Worm (Caenorhabditis elegans): Measurements from ENCODE around the gene T28C12.15.
A peak's percentile ranks its signal among the peaks of the same experiment; 100 is the strongest.

The T28C12.15 gene

ce11 chrV:6350109-6350508 lies 28.5 kb upstream of the T28C12.15 start:
- TF ChIP-seq lsy-27 (tag; optimal IDR thresholded peaks at IDR 0.05; ENCODE audit: borderline replicate concordance, insufficient read depth), result no peak
- TF ChIP-seq F23B12.7 (tag; optimal IDR thresholded peaks at IDR 0.05; ENCODE audit: insufficient read depth), result no peak
- TF ChIP-seq lin-54 (GFP tag; optimal IDR thresholded peaks at IDR 0.05), result no peak
- no peak for TF ChIP-seq unc-130 (GFP tag; optimal IDR thresholded peaks at IDR 0.05)
- TF ChIP-seq zfh-2 (GFP tag; conservative IDR thresholded peaks at IDR 0.05), result peak; percentile 96
- TF ChIP-seq fkh-3 (tag; optimal IDR thresholded peaks at IDR 0.05), result no peak
- no peak for TF ChIP-seq ekl-4 (GFP tag; IDR thresholded peaks at IDR 0.05)
- no peak for TF ChIP-seq akir-1 (GFP tag; optimal IDR thresholded peaks at IDR 0.05)
- no peak for TF ChIP-seq attf-5 (GFP tag; optimal IDR thresholded peaks at IDR 0.05)
- TF ChIP-seq ama-1 (optimal IDR thresholded peaks at IDR 0.05), result no peak
- TF ChIP-seq ama-1 (GFP tag; optimal IDR thresholded peaks at IDR 0.05), result peak in 1 of 2 experiments; percentile 36
- no peak for TF ChIP-seq T26A5.8 (tag; optimal IDR thresholded peaks at IDR 0.05)
- no peak for TF ChIP-seq ZK185.1 (tag; optimal IDR thresholded peaks at IDR 0.05; ENCODE audit: poor library complexity, severe bottlenecking)
- TF ChIP-seq B0019.2 (GFP tag; conservative IDR thresholded peaks at IDR 0.05), result no peak
- TF ChIP-seq athp-1 (tag; optimal IDR thresholded peaks at IDR 0.05), result no peak
- TF ChIP-seq somi-1 (GFP tag; optimal IDR thresholded peaks at IDR 0.05), result peak; percentile 16
- no peak for TF ChIP-seq snpc-4 (GFP tag; optimal IDR thresholded peaks at IDR 0.05)
- peak in 2 of 4 experiments; percentile 13 to 17 for TF ChIP-seq snpc-4 (tag; optimal IDR thresholded peaks at IDR 0.05)
- no peak for TF ChIP-seq B0336.3 (GFP tag; IDR thresholded peaks at IDR 0.05)
- TF ChIP-seq snpc-1.3 (tag; optimal IDR thresholded peaks at IDR 0.05; ENCODE audit: insufficient read depth), result no peak
- TF ChIP-seq mcd-1 (GFP tag; IDR thresholded peaks at IDR 0.05), result 0 out of 2 replicates have a peak, but pooled peaks have one; percentile 21
- no peak for TF ChIP-seq bed-1 (GFP tag; IDR thresholded peaks at IDR 0.05)
- TF ChIP-seq C06A6.2 (GFP tag; conservative IDR thresholded peaks at IDR 0.05), result no peak
- no peak for TF ChIP-seq F22D6.2 (tag; optimal IDR thresholded peaks at IDR 0.05)
- TF ChIP-seq cebp-1 (GFP tag; IDR thresholded peaks at IDR 0.05), result no peak
- TF ChIP-seq cebp-1 (tag; optimal IDR thresholded peaks at IDR 0.05), result peak; percentile 22
- TF ChIP-seq F33H1.4 (GFP tag; IDR thresholded peaks at IDR 0.05), result no peak
- 0 out of 2 replicates have a peak, but pooled peaks have one; percentile 30 for TF ChIP-seq egrh-3 (GFP tag; IDR thresholded peaks at IDR 0.05)
- no peak for TF ChIP-seq hmg-1.2 (GFP tag; IDR thresholded peaks at IDR 0.05)
- TF ChIP-seq madf-10 (tag; optimal IDR thresholded peaks at IDR 0.05), result peak; percentile 97
- TF ChIP-seq K12H6.12 (tag; optimal IDR thresholded peaks at IDR 0.05), result peak; percentile 43
- TF ChIP-seq repo-1 (tag; optimal IDR thresholded peaks at IDR 0.05), result no peak

DNA sequence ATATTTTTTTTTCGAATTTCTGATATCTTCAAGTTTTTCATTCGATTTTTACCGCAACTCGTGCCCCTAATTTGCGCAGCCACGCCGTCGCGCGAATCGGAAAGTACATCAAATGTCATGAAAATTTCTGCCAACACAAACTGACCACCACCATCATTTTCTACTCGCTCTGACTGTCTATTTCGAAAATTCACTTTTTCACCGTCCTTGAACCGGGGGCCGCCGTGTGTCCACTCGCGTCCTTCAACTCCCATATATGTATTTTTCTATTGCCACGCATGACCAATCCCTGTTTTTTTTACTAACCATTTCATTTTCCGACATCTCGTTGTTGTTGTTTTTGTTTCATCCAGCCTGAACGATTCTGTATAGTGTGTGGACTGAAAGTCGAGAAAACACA lies 28.0 kb upstream of the T28C12.15 start:
- TF ChIP-seq lin-54 (GFP tag; optimal IDR thresholded peaks at IDR 0.05), result no peak
- TF ChIP-seq nhr-80 (tag; optimal IDR thresholded peaks at IDR 0.05), result no peak
- no peak for TF ChIP-seq ztf-28 (GFP tag; IDR thresholded peaks at IDR 0.05)

ce11 chrV:6348133-6348532 lies 26.6 kb upstream of the T28C12.15 start:
- TF ChIP-seq cebp-1 (GFP tag; IDR thresholded peaks at IDR 0.05) (no peak), cebp-1 (tag; optimal IDR thresholded peaks at IDR 0.05) (peak; percentile 24), ceh-27 (GFP tag; optimal IDR thresholded peaks at IDR 0.05) (peak; percentile 18), nhr-80 (tag; optimal IDR thresholded peaks at IDR 0.05) (peak; percentile 10), hmg-1.2 (GFP tag; IDR thresholded peaks at IDR 0.05) (0 out of 2 replicates have a peak, but pooled peaks have one; percentile 28), efl-1 (GFP tag; optimal IDR thresholded peaks at IDR 0.05) (no peak)
